Fruit fly (Drosophila melanogaster) whole organism, embryonic: ENCODE results near the gene lva.

ENCODE experiments used
- Atf-2 ChIP-seq: fragments of 200-800 bp; sonication (Bioruptor generic); optimal IDR thresholded peaks from 2 replicates; lab custom pipeline; 2016; ENCODE audit warnings: missing biosample characterization, missing genetic modification characterization
- Blimp-1 ChIP-seq: fragments of 200-800 bp; sonication (Bioruptor generic); optimal IDR thresholded peaks from 3 replicates; lab custom pipeline; 2018; ENCODE audit warnings: missing biosample characterization, missing genetic modification characterization, mild to moderate bottlenecking, moderate library complexity, missing genetic modification reagents
- BtbVII ChIP-seq: fragments of 200-800 bp; sonication (Bioruptor generic); optimal IDR thresholded peaks from 3 replicates; lab custom pipeline; 2017; ENCODE audit warnings: missing biosample characterization, mild to moderate bottlenecking, missing genetic modification characterization
- CG10654 ChIP-seq: fragments of 200-800 bp; sonication (Bioruptor generic); optimal IDR thresholded peaks from 2 replicates; lab custom pipeline; 2016; ENCODE audit warnings: missing biosample characterization, missing genetic modification characterization
- CG11504 ChIP-seq: fragments of 200-800 bp; sonication (Bioruptor generic); optimal IDR thresholded peaks from 3 replicates; lab custom pipeline; 2019; ENCODE audit warnings: missing biosample characterization, mild to moderate bottlenecking, missing genetic modification characterization, moderate library complexity
- CG14710 ChIP-seq: fragments of 200-800 bp; sonication (Bioruptor generic); optimal IDR thresholded peaks from 3 replicates; lab custom pipeline; 2019; ENCODE audit warnings: missing biosample characterization, mild to moderate bottlenecking, missing genetic modification characterization, moderate library complexity
- CG17385 ChIP-seq: fragments of 200-800 bp; sonication (Bioruptor generic); optimal IDR thresholded peaks from 3 replicates; lab custom pipeline; 2018; ENCODE audit warnings: missing biosample characterization, mild to moderate bottlenecking, missing genetic modification characterization
- CG2712 ChIP-seq: fragments of 200-800 bp; optimal IDR thresholded peaks from 3 replicates; lab custom pipeline; 2019; ENCODE audit warnings: missing biosample characterization, mild to moderate bottlenecking, missing genetic modification characterization, moderate library complexity
- CG3065 ChIP-seq: fragments of 200-800 bp; sonication (Bioruptor generic); optimal IDR thresholded peaks from 2 replicates; lab custom pipeline; 2016; ENCODE audit warnings: missing biosample characterization, missing genetic modification characterization
- CG31224 ChIP-seq: fragments of 200-800 bp; sonication (Bioruptor generic); IDR thresholded peaks from 2 replicates; pipeline ENCODE4 v1.3.6; 2022; ENCODE audit warnings: missing biosample characterization, missing genetic modification characterization
- CG3838 ChIP-seq: fragments of 200-800 bp; sonication (Bioruptor generic); optimal IDR thresholded peaks from 3 replicates; lab custom pipeline; 2016; ENCODE audit warnings: missing biosample characterization, missing genetic modification characterization
- CG3847 ChIP-seq: fragments of 200-800 bp; sonication (Bioruptor generic); IDR thresholded peaks from 2 replicates; pipeline ENCODE4 v1.3.6; 2022; ENCODE audit warnings: missing biosample characterization, missing genetic modification characterization
- CG3995 ChIP-seq: fragments of 200-800 bp; sonication (Bioruptor generic); optimal IDR thresholded peaks from 3 replicates; lab custom pipeline; 2016; ENCODE audit warnings: missing biosample characterization, missing genetic modification characterization
- CG6175 ChIP-seq: fragments of 200-800 bp; sonication (Bioruptor generic); IDR thresholded peaks from 3 replicates; pipeline ENCODE4 v1.3.6; 2022; ENCODE audit warnings: missing biosample characterization, missing genetic modification characterization
- CG6791 ChIP-seq: fragments of 200-800 bp; sonication (Bioruptor generic); IDR thresholded peaks from 3 replicates; pipeline ENCODE4 v1.3.6; 2022; ENCODE audit warnings: missing biosample characterization, missing genetic modification characterization; ENCODE audit not compliant: partially characterized antibody
- CG7357 ChIP-seq: fragments of 200-800 bp; sonication (Bioruptor generic); IDR thresholded peaks from 3 replicates; pipeline ENCODE4 v1.3.6; 2022; ENCODE audit warnings: missing biosample characterization, missing genetic modification characterization
- CG7839 ChIP-seq: fragments of 200-800 bp; sonication (Bioruptor generic); optimal IDR thresholded peaks from 3 replicates; lab custom pipeline; 2018; ENCODE audit warnings: missing biosample characterization, mild to moderate bottlenecking, missing genetic modification characterization, moderate library complexity
- CG8281 ChIP-seq: fragments of 200-800 bp; sonication (Bioruptor generic); optimal IDR thresholded peaks from 2 replicates; lab custom pipeline; 2018; ENCODE audit warnings: missing biosample characterization, mild to moderate bottlenecking, missing genetic modification characterization, moderate library complexity
- CG8290 ChIP-seq, 3 experiments: fragments of 200-800 bp; sonication (Bioruptor generic); optimal IDR thresholded peaks; 2 replicates each; lab custom pipeline; 2016 to 2019; ENCODE audit warnings: missing biosample characterization in 3 of 3, missing genetic modification characterization in 3 of 3, mild to moderate bottlenecking in 2 of 3, moderate library complexity in 1 of 3
- D ChIP-seq, 2 experiments: fragments of 200-800 bp in 1 of 2; fragments of >200 bp in 1 of 2; sonication (Bioruptor generic) in 1 of 2; optimal IDR thresholded peaks; 2 replicates in 1 of 2; 3 replicates in 1 of 2; lab custom pipeline; 2017; ENCODE audit warnings: mild to moderate bottlenecking in 1 of 2, missing biosample characterization in 1 of 2, missing genetic modification characterization in 1 of 2, missing genetic modification reagents in 1 of 2
- Fer1 ChIP-seq: fragments of 200-800 bp; sonication (Bioruptor generic); optimal IDR thresholded peaks from 2 replicates; lab custom pipeline; 2017; ENCODE audit warnings: missing biosample characterization, mild to moderate bottlenecking, missing genetic modification characterization
- Gsc ChIP-seq: fragments of 200-800 bp; sonication (Bioruptor generic); IDR thresholded peaks from 2 replicates; pipeline ENCODE4 v1.3.6; 2022; ENCODE audit warnings: missing biosample characterization, missing genetic modification characterization
- Gug ChIP-seq: fragments of 200-800 bp; sonication (Bioruptor generic); IDR thresholded peaks from 4 replicates; pipeline ENCODE4 v1.3.6; 2022; ENCODE audit warnings: missing biosample characterization, missing genetic modification characterization
- H2.0 ChIP-seq: fragments of 200-800 bp; sonication (Bioruptor generic); IDR thresholded peaks from 2 replicates; pipeline ENCODE4 v1.3.6; 2022; ENCODE audit warnings: missing biosample characterization, missing genetic modification characterization
- Hr3 ChIP-seq: fragments of 200-800 bp; sonication (Bioruptor generic); optimal IDR thresholded peaks from 3 replicates; lab custom pipeline; 2016; ENCODE audit warnings: missing biosample characterization, missing genetic modification characterization
- Oli ChIP-seq: fragments of 200-800 bp; sonication (Bioruptor generic); optimal IDR thresholded peaks from 2 replicates; lab custom pipeline; 2018; ENCODE audit warnings: missing biosample characterization, mild to moderate bottlenecking, missing genetic modification characterization, moderate library complexity
- Vsx1 ChIP-seq: fragments of 200-800 bp; sonication (Bioruptor generic); optimal IDR thresholded peaks from 2 replicates; lab custom pipeline; 2017; ENCODE audit warnings: missing biosample characterization, mild to moderate bottlenecking, missing genetic modification characterization, missing genetic modification reagents
- Xrp1 ChIP-seq: fragments of 200-800 bp; sonication (Bioruptor generic); IDR thresholded peaks from 2 replicates; pipeline ENCODE4 v1.3.6; 2022; ENCODE audit warnings: missing biosample characterization, missing genetic modification characterization
- abd-A ChIP-seq: fragments of 200-800 bp; sonication (Bioruptor generic); optimal IDR thresholded peaks from 3 replicates; lab custom pipeline; 2019; ENCODE audit warnings: missing biosample characterization, mild to moderate bottlenecking, missing genetic modification characterization, moderate library complexity
- ac ChIP-seq: fragments of 200-800 bp; sonication (Bioruptor generic); optimal IDR thresholded peaks from 3 replicates; lab custom pipeline; 2017; ENCODE audit warnings: missing biosample characterization, mild to moderate bottlenecking, missing genetic modification characterization
- caup ChIP-seq: fragments of 200-800 bp; sonication (Bioruptor generic); optimal IDR thresholded peaks from 3 replicates; lab custom pipeline; 2017; ENCODE audit warnings: missing biosample characterization, mild to moderate bottlenecking, missing genetic modification characterization, moderate library complexity; ENCODE audit not compliant: severe bottlenecking
- chn ChIP-seq: fragments of 200-800 bp; sonication (Bioruptor generic); optimal IDR thresholded peaks from 2 replicates; lab custom pipeline; 2016; ENCODE audit warnings: missing biosample characterization, missing genetic modification characterization
- dmrt99B ChIP-seq: fragments of 200-800 bp; sonication (Bioruptor generic); optimal IDR thresholded peaks from 2 replicates; lab custom pipeline; 2018; ENCODE audit warnings: missing biosample characterization, mild to moderate bottlenecking, missing genetic modification characterization, moderate library complexity
- ems ChIP-seq: fragments of 200-800 bp; sonication (Bioruptor generic); optimal IDR thresholded peaks from 3 replicates; lab custom pipeline; 2016; ENCODE audit warnings: missing biosample characterization, missing genetic modification characterization
- esg ChIP-seq: fragments of 200-800 bp; sonication (Bioruptor generic); conservative IDR thresholded peaks from 2 replicates; pipeline ENCODE4 v1.3.6; 2022; ENCODE audit warnings: missing biosample characterization, missing genetic modification characterization
- eve ChIP-seq, 2 experiments: fragments of >200 bp; optimal IDR thresholded peaks; 2 replicates each; lab custom pipeline; 2017; ENCODE audit warnings: missing biosample characterization in 2 of 2, missing genetic modification characterization in 2 of 2
- fd64A ChIP-seq: fragments of 200-800 bp; sonication (Bioruptor generic); optimal IDR thresholded peaks from 3 replicates; lab custom pipeline; 2018; ENCODE audit warnings: missing biosample characterization, mild to moderate bottlenecking, missing genetic modification characterization
- fd96Cb ChIP-seq: fragments of 200-800 bp; sonication (Bioruptor generic); optimal IDR thresholded peaks from 2 replicates; lab custom pipeline; 2018; ENCODE audit warnings: missing biosample characterization, mild to moderate bottlenecking, missing genetic modification characterization, moderate library complexity
- gce ChIP-seq: fragments of 200-800 bp; sonication (Bioruptor generic); IDR thresholded peaks from 3 replicates; pipeline ENCODE4 v1.3.6; 2022; ENCODE audit warnings: missing biosample characterization, missing genetic modification characterization
- maf-S ChIP-seq: fragments of 200-800 bp; sonication (Bioruptor generic); optimal IDR thresholded peaks from 2 replicates; lab custom pipeline; 2016; ENCODE audit warnings: missing biosample characterization, missing genetic modification characterization
- onecut ChIP-seq: fragments of 200-800 bp; sonication (Bioruptor generic); IDR thresholded peaks from 2 replicates; pipeline ENCODE4 v1.3.6; 2022; ENCODE audit warnings: missing biosample characterization, missing genetic modification characterization
- otp ChIP-seq: fragments of 200-800 bp; sonication (Bioruptor generic); IDR thresholded peaks from 3 replicates; pipeline ENCODE4, ENCODE4 v1.3.6; 2022; ENCODE audit warnings: missing biosample characterization, missing genetic modification characterization
- rib ChIP-seq: fragments of 200-800 bp; sonication (Bioruptor generic); IDR thresholded peaks from 2 replicates; pipeline ENCODE4 v1.3.6; 2022; ENCODE audit warnings: missing biosample characterization, missing genetic modification characterization
- sisA ChIP-seq: fragments of 200-800 bp; sonication (Bioruptor generic); IDR thresholded peaks from 2 replicates; pipeline ENCODE4 v1.3.6; 2022; ENCODE audit warnings: missing biosample characterization, missing genetic modification characterization
- sob ChIP-seq: fragments of 200-800 bp; sonication (Bioruptor generic); IDR thresholded peaks from 2 replicates; pipeline ENCODE4 v1.3.6; 2022; ENCODE audit warnings: missing biosample characterization, missing genetic modification characterization
- stc ChIP-seq: fragments of 200-800 bp; sonication (Bioruptor generic); IDR thresholded peaks from 2 replicates; pipeline ENCODE4 v1.3.6; 2022; ENCODE audit warnings: missing biosample characterization, missing genetic modification characterization
- tin ChIP-seq: fragments of 200-800 bp; sonication (Bioruptor generic); optimal IDR thresholded peaks from 3 replicates; lab custom pipeline; 2016; ENCODE audit warnings: missing biosample characterization, missing genetic modification characterization
- tio ChIP-seq: fragments of 200-800 bp; sonication (Bioruptor generic); optimal IDR thresholded peaks from 2 replicates; lab custom pipeline; 2017; ENCODE audit warnings: missing biosample characterization, missing genetic modification characterization, inconsistent platforms
- vvl ChIP-seq: fragments of 200-800 bp; sonication (Bioruptor generic); IDR thresholded peaks from 2 replicates; pipeline ENCODE4 v1.3.6; 2022; ENCODE audit warnings: missing biosample characterization, missing genetic modification characterization
- zen ChIP-seq: fragments of 200-800 bp; sonication (Bioruptor generic); optimal IDR thresholded peaks from 3 replicates; lab custom pipeline; 2018; ENCODE audit warnings: missing biosample characterization, mild to moderate bottlenecking, missing genetic modification characterization, moderate library complexity

The lva gene

dm6 chrX:4010179-4010578, 45.1 kb upstream of the lva start (continued):
- TF ChIP-seq CG3847 (GFP tag; lab: Robert Waterston, UW), result no peak
- peak; percentile 13 for TF ChIP-seq Fer1 (GFP tag; lab: Kevin White, UChicago)
- TF ChIP-seq onecut (GFP tag; lab: Robert Waterston, UW), result peak; percentile 46
- TF ChIP-seq sisA (GFP tag; lab: Robert Waterston, UW), result peak; percentile 57; the same call in 1 of the 2 replicates
- peak; percentile 35 for TF ChIP-seq CG2712 (tag; lab: Kevin White, UChicago)
- no peak for TF ChIP-seq eve (GFP tag; optimal IDR thresholded peaks at IDR 0.05; lab: Kevin White, UChicago)
- no peak for TF ChIP-seq CG7357
- no peak for TF ChIP-seq stc (GFP tag; lab: Robert Waterston, UW)
- peak; percentile 13 for TF ChIP-seq CG10654 (GFP tag; lab: Kevin White, UChicago)
- peak; percentile 8 for TF ChIP-seq tio
- TF ChIP-seq CG31224 (GFP tag; lab: Robert Waterston, UW), result no peak
- TF ChIP-seq vvl (GFP tag; lab: Robert Waterston, UW), result peak; percentile 62
- 0 out of 3 replicates have a peak, but pooled peaks have one; percentile 55 for TF ChIP-seq gce (GFP tag; lab: Robert Waterston, UW)
- peak; percentile 20 for TF ChIP-seq caup
- TF ChIP-seq Blimp-1 (GFP tag; lab: Kevin White, UChicago), result peak; percentile 40
- TF ChIP-seq zen, result no peak
- no peak for TF ChIP-seq CG8281 (tag; lab: Kevin White, UChicago)
- TF ChIP-seq tin (GFP tag; lab: Kevin White, UChicago), result peak; percentile 46
- peak; percentile 56 for TF ChIP-seq esg (GFP tag; lab: Robert Waterston, UW)
- TF ChIP-seq CG14710 (tag; lab: Kevin White, UChicago), result peak; percentile 9
- peak; percentile 35 for TF ChIP-seq Oli (tag; lab: Kevin White, UChicago)
- no peak for TF ChIP-seq rib (GFP tag; lab: Robert Waterston, UW)
- peak; percentile 11 for TF ChIP-seq Hr3 (GFP tag; lab: Kevin White, UChicago)
- no peak for TF ChIP-seq CG3838 (GFP tag; lab: Kevin White, UChicago)
- peak; percentile 61; the same call in 3 of the 4 replicates for TF ChIP-seq Gug (GFP tag; lab: Robert Waterston, UW)
- no peak for TF ChIP-seq CG3995 (GFP tag; lab: Kevin White, UChicago)
- 0 out of 2 replicates have a peak, but pooled peaks have one; percentile 20 for TF ChIP-seq Gsc
- TF ChIP-seq maf-S (GFP tag; lab: Kevin White, UChicago), result peak; percentile 8
- peak; percentile 0 for TF ChIP-seq abd-A (tag; lab: Kevin White, UChicago)
- TF ChIP-seq H2.0 (GFP tag; lab: Robert Waterston, UW), result peak; percentile 65
- TF ChIP-seq CG8290 (GFP tag; optimal IDR thresholded peaks at IDR 0.05; lab: Kevin White, UChicago), result no peak
- no peak for TF ChIP-seq CG8290 (tag; optimal IDR thresholded peaks at IDR 0.05; lab: Kevin White, UChicago)
- TF ChIP-seq dmrt99B (tag; lab: Kevin White, UChicago), result peak; percentile 55
- peak; percentile 27 for TF ChIP-seq Atf-2
- TF ChIP-seq D (optimal IDR thresholded peaks at IDR 0.05; lab: Kevin White, UChicago), result no peak
- peak; percentile 13 for TF ChIP-seq D (GFP tag; optimal IDR thresholded peaks at IDR 0.05; lab: Kevin White, UChicago)
- peak; percentile 13 for TF ChIP-seq ems (GFP tag; lab: Kevin White, UChicago)
- TF ChIP-seq sob (GFP tag; lab: Robert Waterston, UW), result peak; percentile 48; the same call in 1 of the 2 replicates
- no peak for TF ChIP-seq fd64A (GFP tag; lab: Kevin White, UChicago)
- TF ChIP-seq CG11504 (tag; lab: Kevin White, UChicago), result peak; percentile 55
- TF ChIP-seq Xrp1, result peak; percentile 51
- no peak for TF ChIP-seq ac (GFP tag; lab: Kevin White, UChicago)
- no peak for TF ChIP-seq Vsx1
- TF ChIP-seq otp, result peak; percentile 56; the same call in 1 of the 3 replicates
- TF ChIP-seq chn (GFP tag; lab: Kevin White, UChicago), result peak; percentile 52
- no peak for TF ChIP-seq CG3065 (GFP tag; lab: Kevin White, UChicago)
- TF ChIP-seq CG6791 (GFP tag; lab: Robert Waterston, UW), result no peak
- peak; percentile 15 for TF ChIP-seq BtbVII (GFP tag; lab: Kevin White, UChicago)
- peak; percentile 18 for TF ChIP-seq CG17385 (GFP tag; lab: Kevin White, UChicago)
- peak; percentile 45 for TF ChIP-seq fd96Cb (tag; lab: Kevin White, UChicago)
- peak; percentile 63 for TF ChIP-seq CG7839
- 0 out of 3 replicates have a peak, but pooled peaks have one; percentile 30 for TF ChIP-seq CG6175 (GFP tag; lab: Robert Waterston, UW)
